Fruit fly (Drosophila melanogaster) whole organism, embryonic: ENCODE results near the gene Vlet.

Source experiments
- ATbp ChIP-seq: fragments of 200-800 bp; sonication (Bioruptor generic); optimal IDR thresholded peaks from 2 replicates; lab custom pipeline; 2017; ENCODE audit warnings: missing biosample characterization, mild to moderate bottlenecking, missing genetic modification characterization, missing genetic modification reagents
- Aef1 ChIP-seq: fragments of 200-800 bp; sonication (Bioruptor generic); IDR thresholded peaks from 3 replicates; pipeline ENCODE4 v1.3.6; 2022; ENCODE audit warnings: missing biosample characterization, missing genetic modification characterization
- CG11504 ChIP-seq: fragments of 200-800 bp; sonication (Bioruptor generic); optimal IDR thresholded peaks from 3 replicates; lab custom pipeline; 2019; ENCODE audit warnings: missing biosample characterization, mild to moderate bottlenecking, missing genetic modification characterization, moderate library complexity
- CG11695 ChIP-seq: fragments of 200-800 bp; sonication (Bioruptor generic); IDR thresholded peaks from 3 replicates; pipeline ENCODE4 v1.3.6; 2022; ENCODE audit warnings: missing biosample characterization, missing genetic modification characterization
- CG15601 ChIP-seq: fragments of 200-800 bp; sonication (Bioruptor generic); optimal IDR thresholded peaks from 3 replicates; lab custom pipeline; 2019; ENCODE audit warnings: missing biosample characterization, mild to moderate bottlenecking, missing genetic modification characterization, moderate library complexity
- CG17829 ChIP-seq: fragments of 200-800 bp; optimal IDR thresholded peaks from 2 replicates; lab custom pipeline; 2019; ENCODE audit warnings: missing biosample characterization, mild to moderate bottlenecking, missing genetic modification characterization, moderate library complexity
- CG18262 ChIP-seq: fragments of 200-800 bp; optimal IDR thresholded peaks from 3 replicates; lab custom pipeline; 2019; ENCODE audit warnings: missing biosample characterization, mild to moderate bottlenecking, missing genetic modification characterization, moderate library complexity
- CG32772 ChIP-seq: fragments of 200-800 bp; sonication (Bioruptor generic); IDR thresholded peaks from 2 replicates; pipeline ENCODE4 v1.3.6; 2022; ENCODE audit warnings: missing biosample characterization, missing genetic modification characterization
- CG4328 ChIP-seq: fragments of 200-800 bp; sonication (Bioruptor generic); optimal IDR thresholded peaks from 3 replicates; lab custom pipeline; 2017; ENCODE audit warnings: missing biosample characterization, missing genetic modification reagents, missing genetic modification characterization
- CG4360 ChIP-seq: fragments of 200-800 bp; sonication (Bioruptor generic); IDR thresholded peaks from 2 replicates; pipeline ENCODE4 v1.3.6; 2022; ENCODE audit warnings: missing biosample characterization, missing genetic modification characterization
- CG6683 ChIP-seq: fragments of 200-800 bp; sonication (Bioruptor generic); optimal IDR thresholded peaks from 2 replicates; lab custom pipeline; 2017; ENCODE audit warnings: missing biosample characterization, mild to moderate bottlenecking, missing genetic modification characterization, missing genetic modification reagents
- CG6765 ChIP-seq: fragments of 200-800 bp; sonication (Bioruptor generic); optimal IDR thresholded peaks from 3 replicates; lab custom pipeline; 2017; ENCODE audit warnings: missing biosample characterization, mild to moderate bottlenecking, missing genetic modification characterization
- CG7556 ChIP-seq: fragments of 200-800 bp; sonication (Bioruptor generic); optimal IDR thresholded peaks from 2 replicates; lab custom pipeline; 2017; ENCODE audit warnings: missing biosample characterization, mild to moderate bottlenecking, missing genetic modification characterization
- CG7786 ChIP-seq: fragments of 200-800 bp; sonication (Bioruptor generic); optimal IDR thresholded peaks from 2 replicates; lab custom pipeline; 2016; ENCODE audit warnings: missing biosample characterization, missing genetic modification characterization
- CG7963 ChIP-seq: fragments of 200-800 bp; sonication (Bioruptor generic); IDR thresholded peaks from 3 replicates; pipeline ENCODE4 v1.3.6; 2022; ENCODE audit warnings: missing biosample characterization, missing genetic modification characterization; ENCODE audit not compliant: partially characterized antibody
- CG8281 ChIP-seq: fragments of 200-800 bp; sonication (Bioruptor generic); optimal IDR thresholded peaks from 2 replicates; lab custom pipeline; 2018; ENCODE audit warnings: missing biosample characterization, mild to moderate bottlenecking, missing genetic modification characterization, moderate library complexity
- CG9797 ChIP-seq: fragments of 200-800 bp; sonication (Bioruptor generic); optimal IDR thresholded peaks from 3 replicates; lab custom pipeline; 2018; ENCODE audit warnings: missing biosample characterization, mild to moderate bottlenecking, missing genetic modification characterization
- CHES-1-like ChIP-seq: fragments of 200-800 bp; sonication (Bioruptor generic); optimal IDR thresholded peaks from 2 replicates; lab custom pipeline; 2016; ENCODE audit warnings: missing biosample characterization, missing genetic modification characterization
- D19A ChIP-seq: fragments of 200-800 bp; optimal IDR thresholded peaks from 3 replicates; lab custom pipeline; 2019; ENCODE audit warnings: missing biosample characterization, mild to moderate bottlenecking, missing genetic modification characterization, moderate library complexity
- Fer3 ChIP-seq: fragments of 200-800 bp; sonication (Bioruptor generic); optimal IDR thresholded peaks from 2 replicates; lab custom pipeline; 2018; ENCODE audit warnings: missing biosample characterization, mild to moderate bottlenecking, missing genetic modification characterization, moderate library complexity
- Hr78 ChIP-seq, 2 experiments: fragments of 200-800 bp in 1 of 2; fragments of >200 bp in 1 of 2; sonication (Bioruptor generic) in 1 of 2; optimal IDR thresholded peaks; 2 replicates each; lab custom pipeline; 2017 to 2019; ENCODE audit warnings: missing biosample characterization in 2 of 2, missing genetic modification characterization in 2 of 2, mild to moderate bottlenecking in 1 of 2, moderate library complexity in 1 of 2
- Mes4 ChIP-seq: fragments of 200-800 bp; sonication (Bioruptor generic); optimal IDR thresholded peaks from 2 replicates; lab custom pipeline; 2016; ENCODE audit warnings: missing biosample characterization, missing genetic modification characterization
- NC2α ChIP-seq: fragments of 200-800 bp; sonication (Bioruptor generic); optimal IDR thresholded peaks from 2 replicates; lab custom pipeline; 2016; ENCODE audit warnings: missing biosample characterization, missing genetic modification characterization
- NC2β ChIP-seq: fragments of 200-800 bp; sonication (Bioruptor generic); optimal IDR thresholded peaks from 2 replicates; lab custom pipeline; 2016; ENCODE audit warnings: missing biosample characterization, missing genetic modification characterization
- Tbp ChIP-seq: fragments of >200 bp; optimal IDR thresholded peaks from 2 replicates; lab custom pipeline; 2018; ENCODE audit warnings: missing biosample characterization, missing genetic modification characterization
- abd-A ChIP-seq: fragments of 200-800 bp; sonication (Bioruptor generic); optimal IDR thresholded peaks from 3 replicates; lab custom pipeline; 2019; ENCODE audit warnings: missing biosample characterization, mild to moderate bottlenecking, missing genetic modification characterization, moderate library complexity
- chinmo ChIP-seq: fragments of 200-800 bp; sonication (Bioruptor generic); IDR thresholded peaks from 4 replicates; pipeline ENCODE4 v1.3.6; 2022; ENCODE audit warnings: missing biosample characterization, missing genetic modification characterization; ENCODE audit not compliant: partially characterized antibody
- chn ChIP-seq: fragments of 200-800 bp; sonication (Bioruptor generic); optimal IDR thresholded peaks from 2 replicates; lab custom pipeline; 2016; ENCODE audit warnings: missing biosample characterization, missing genetic modification characterization
- corto ChIP-seq: fragments of 200-800 bp; sonication (Bioruptor generic); optimal IDR thresholded peaks from 2 replicates; lab custom pipeline; 2016; ENCODE audit warnings: missing biosample characterization, mild to moderate bottlenecking, missing genetic modification characterization, moderate library complexity
- danr ChIP-seq: fragments of 200-800 bp; sonication (Bioruptor generic); IDR thresholded peaks from 2 replicates; pipeline ENCODE4 v1.3.6; 2022; ENCODE audit warnings: missing biosample characterization, missing genetic modification characterization
- dpn ChIP-seq, 2 experiments: fragments of 200-800 bp; sonication (Bioruptor generic); optimal IDR thresholded peaks; 3 replicates each; lab custom pipeline; 2016; ENCODE audit warnings: missing biosample characterization in 2 of 2, missing genetic modification characterization in 2 of 2
- emc ChIP-seq: fragments of 200-800 bp; sonication (Bioruptor generic); optimal IDR thresholded peaks from 2 replicates; lab custom pipeline; 2016; ENCODE audit warnings: missing biosample characterization, missing genetic modification characterization
- eyg ChIP-seq: fragments of 200-800 bp; sonication (Bioruptor generic); optimal IDR thresholded peaks from 3 replicates; lab custom pipeline; 2016; ENCODE audit warnings: missing biosample characterization, missing genetic modification characterization
- ftz-f1 ChIP-seq: fragments of 200-800 bp; sonication (Bioruptor generic); optimal IDR thresholded peaks from 2 replicates; lab custom pipeline; 2016; ENCODE audit warnings: missing biosample characterization, missing genetic modification characterization
- gcm ChIP-seq: fragments of 200-800 bp; sonication (Bioruptor generic); optimal IDR thresholded peaks from 2 replicates; lab custom pipeline; 2019; ENCODE audit warnings: missing biosample characterization, mild to moderate bottlenecking, missing genetic modification characterization, moderate library complexity
- h ChIP-seq: fragments of >200 bp; optimal IDR thresholded peaks from 2 replicates; lab custom pipeline; 2017
- kah ChIP-seq: fragments of 200-800 bp; sonication (Bioruptor generic); optimal IDR thresholded peaks from 2 replicates; lab custom pipeline; 2018; ENCODE audit warnings: missing biosample characterization, mild to moderate bottlenecking, missing genetic modification characterization
- lab ChIP-seq: fragments of 200-800 bp; sonication (Bioruptor generic); optimal IDR thresholded peaks from 3 replicates; lab custom pipeline; 2017; ENCODE audit warnings: missing biosample characterization, missing genetic modification characterization, mild to moderate bottlenecking, moderate library complexity, missing genetic modification reagents
- luna ChIP-seq: fragments of 200-800 bp; sonication (Bioruptor generic); optimal IDR thresholded peaks from 2 replicates; lab custom pipeline; 2016; ENCODE audit warnings: missing biosample characterization, missing genetic modification characterization
- mirr ChIP-seq: fragments of 200-800 bp; sonication (Bioruptor generic); optimal IDR thresholded peaks from 3 replicates; lab custom pipeline; 2018; ENCODE audit warnings: missing biosample characterization, mild to moderate bottlenecking, missing genetic modification characterization
- nau ChIP-seq: fragments of 200-800 bp; sonication (Bioruptor generic); optimal IDR thresholded peaks from 3 replicates; lab custom pipeline; 2017; ENCODE audit warnings: missing biosample characterization, mild to moderate bottlenecking, missing genetic modification characterization, missing genetic modification reagents
- nom ChIP-seq: fragments of 200-800 bp; sonication (Bioruptor generic); optimal IDR thresholded peaks from 2 replicates; lab custom pipeline; 2017; ENCODE audit warnings: missing biosample characterization, missing genetic modification characterization, mild to moderate bottlenecking, moderate library complexity, missing genetic modification reagents
- odd ChIP-seq: fragments of 200-800 bp; sonication (Bioruptor generic); optimal IDR thresholded peaks from 2 replicates; lab custom pipeline; 2017; ENCODE audit warnings: missing biosample characterization, mild to moderate bottlenecking, missing genetic modification characterization
- onecut ChIP-seq: fragments of 200-800 bp; sonication (Bioruptor generic); IDR thresholded peaks from 2 replicates; pipeline ENCODE4 v1.3.6; 2022; ENCODE audit warnings: missing biosample characterization, missing genetic modification characterization
- scrt ChIP-seq: fragments of 200-800 bp; sonication (Bioruptor generic); optimal IDR thresholded peaks from 2 replicates; lab custom pipeline; 2018; ENCODE audit warnings: missing biosample characterization, mild to moderate bottlenecking, missing genetic modification characterization, moderate library complexity
- sens ChIP-seq: fragments of 200-800 bp; sonication (Bioruptor generic); peaks from one replicate; lab custom pipeline; 2016; ENCODE audit warnings: missing biosample characterization, missing genetic modification characterization
- sens-2 ChIP-seq: fragments of 200-800 bp; sonication (Bioruptor generic); IDR thresholded peaks from 2 replicates; pipeline ENCODE4 v1.3.6; 2022; ENCODE audit warnings: missing biosample characterization, missing genetic modification characterization
- seq ChIP-seq: fragments of 200-800 bp; sonication (Bioruptor generic); IDR thresholded peaks from 2 replicates; pipeline ENCODE4 v1.3.6; 2022; ENCODE audit warnings: missing biosample characterization, missing genetic modification characterization
- sr ChIP-seq: fragments of 200-800 bp; sonication (Bioruptor generic); IDR thresholded peaks from 3 replicates; pipeline ENCODE4 v1.3.6; 2022; ENCODE audit warnings: missing biosample characterization, missing genetic modification characterization

Vlet gene

DNA sequence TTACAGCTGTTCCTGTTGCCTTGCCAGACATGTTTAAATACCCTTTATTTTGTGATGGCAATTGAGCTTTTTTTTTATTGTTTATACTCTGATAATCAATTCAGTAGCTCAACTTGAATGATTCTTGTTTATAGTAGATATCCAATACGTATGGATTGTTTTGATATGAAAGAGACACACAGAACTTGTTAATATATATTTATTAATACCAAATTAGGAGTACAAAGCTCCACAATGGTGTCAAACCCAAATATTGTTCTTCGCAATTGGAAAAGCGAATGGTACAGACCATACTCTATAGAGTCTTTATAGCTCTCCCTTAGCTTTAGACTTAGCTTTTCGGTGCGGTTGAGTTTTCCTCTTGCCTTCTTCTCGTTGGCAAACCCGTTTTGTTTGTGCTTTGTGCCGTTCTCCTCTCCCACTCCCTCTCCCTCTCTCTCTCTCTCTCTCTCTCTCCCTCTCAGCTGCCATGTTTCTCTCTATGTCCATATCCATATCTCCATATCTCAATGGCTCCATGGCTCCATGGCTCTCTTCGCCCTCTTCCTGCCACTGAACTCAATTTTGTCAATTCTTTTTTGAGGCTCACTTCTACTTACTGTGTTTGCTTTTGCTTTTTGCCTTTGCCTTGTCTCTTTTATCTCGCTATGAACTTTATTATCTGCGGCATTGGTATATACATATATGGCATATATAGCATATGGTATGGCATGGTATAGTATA is 7.7 kb upstream of the Vlet start (continued):
- peak; percentile 33 for TF ChIP-seq CG15601
- TF ChIP-seq CHES-1-like (GFP tag; lab: Kevin White, UChicago) = peak; percentile 13
- TF ChIP-seq onecut (GFP tag; lab: Robert Waterston, UW) = peak; percentile 53; the same call in 1 of the 2 replicates
- TF ChIP-seq Aef1 (GFP tag; lab: Robert Waterston, UW) = no peak
- TF ChIP-seq CG6765 (GFP tag; lab: Kevin White, UChicago) = peak; percentile 78
- TF ChIP-seq CG11504 (tag; lab: Kevin White, UChicago) = no peak
- peak; percentile 17 for TF ChIP-seq Fer3 (tag; lab: Kevin White, UChicago)
- peak; percentile 93 for TF ChIP-seq CG8281 (tag; lab: Kevin White, UChicago)
- TF ChIP-seq seq (GFP tag; lab: Robert Waterston, UW) = no peak; the same call in 1 of the 2 replicates
- TF ChIP-seq CG17829 (tag; lab: Kevin White, UChicago) = no peak
- TF ChIP-seq ATbp (GFP tag; lab: Kevin White, UChicago) = peak; percentile 73
- TF ChIP-seq CG7786 = no peak
- no peak for TF ChIP-seq emc (GFP tag; lab: Kevin White, UChicago)
- TF ChIP-seq kah (GFP tag; lab: Kevin White, UChicago) = peak; percentile 51
- TF ChIP-seq lab (GFP tag; lab: Kevin White, UChicago) = peak; percentile 75
- peak; percentile 28 for TF ChIP-seq CG7556 (GFP tag; lab: Kevin White, UChicago)
- peak; percentile 17 for TF ChIP-seq NC2β (GFP tag; lab: Kevin White, UChicago)
- TF ChIP-seq nom (GFP tag; lab: Kevin White, UChicago) = peak; percentile 63
- TF ChIP-seq CG11695 (GFP tag; lab: Robert Waterston, UW) = peak; percentile 36; the same call in 1 of the 3 replicates
- no peak for TF ChIP-seq CG32772 (GFP tag; lab: Robert Waterston, UW)
- TF ChIP-seq Tbp = no peak
- TF ChIP-seq odd = peak; percentile 70
- no peak for TF ChIP-seq CG9797
- TF ChIP-seq CG18262 (tag; lab: Kevin White, UChicago) = peak; percentile 6
- TF ChIP-seq chn (GFP tag; lab: Kevin White, UChicago) = no peak
- TF ChIP-seq CG4360 = no peak
- peak; percentile 25 for TF ChIP-seq corto (GFP tag; lab: Kevin White, UChicago)
- TF ChIP-seq danr (GFP tag; lab: Robert Waterston, UW) = no peak
- no peak for TF ChIP-seq luna (GFP tag; lab: Kevin White, UChicago)
- TF ChIP-seq Mes4 (GFP tag; lab: Kevin White, UChicago) = peak; percentile 29
- TF ChIP-seq abd-A (tag; lab: Kevin White, UChicago) = peak; percentile 67
- peak; percentile 57 for TF ChIP-seq D19A (tag; lab: Kevin White, UChicago)
- peak; percentile 87; the same call in 2 of the 4 replicates for TF ChIP-seq chinmo (GFP tag; lab: Robert Waterston, UW)
- TF ChIP-seq mirr (GFP tag; lab: Kevin White, UChicago) = peak; percentile 84
- TF ChIP-seq sens = peak; percentile 85
- peak; percentile 49; the same call in 1 of the 3 replicates for TF ChIP-seq sr (GFP tag; lab: Robert Waterston, UW)
- peak in 1 of 2 experiments; percentile 86 for TF ChIP-seq Hr78 (GFP tag; optimal IDR thresholded peaks at IDR 0.05; lab: Kevin White, UChicago)
- TF ChIP-seq eyg (GFP tag; lab: Kevin White, UChicago) = peak; percentile 51
- TF ChIP-seq NC2α (GFP tag; lab: Kevin White, UChicago) = peak; percentile 28
- TF ChIP-seq sens-2 (GFP tag; lab: Robert Waterston, UW) = no peak
- TF ChIP-seq ftz-f1 (GFP tag; lab: Kevin White, UChicago) = peak; percentile 4
- TF ChIP-seq scrt = peak; percentile 28
- peak in 1 of 2 experiments; percentile 11 for TF ChIP-seq dpn (GFP tag; optimal IDR thresholded peaks at IDR 0.05; lab: Kevin White, UChicago)
- TF ChIP-seq nau (GFP tag; lab: Kevin White, UChicago) = peak; percentile 59
- TF ChIP-seq CG7963 (GFP tag; lab: Robert Waterston, UW) = no peak
- TF ChIP-seq CG6683 (GFP tag; lab: Kevin White, UChicago) = peak; percentile 61
- TF ChIP-seq gcm (GFP tag; lab: Kevin White, UChicago) = peak; percentile 30
- TF ChIP-seq h = no peak
- TF ChIP-seq CG4328 (GFP tag; lab: Kevin White, UChicago) = peak; percentile 30
